Worm (Caenorhabditis elegans): ENCODE measurements around the gene M02G9.4.

DNA sequence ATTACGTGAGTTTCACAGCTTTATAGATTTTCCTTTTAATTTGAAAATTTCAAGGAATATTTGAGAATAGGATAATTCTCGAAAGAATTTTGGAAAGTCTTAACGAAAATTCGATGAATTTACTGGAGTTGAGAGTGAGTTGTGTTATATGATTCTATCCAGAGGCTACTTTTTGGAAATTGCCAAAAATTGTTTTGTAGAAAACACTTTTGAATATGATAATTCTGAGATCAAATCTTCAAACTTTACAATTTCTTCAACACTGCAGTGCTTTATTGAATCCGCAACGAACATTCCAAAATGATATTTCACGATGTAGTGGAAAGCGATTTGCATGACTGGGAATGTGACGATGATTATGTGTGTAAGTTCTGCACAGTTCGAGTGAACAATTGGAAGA is 34.9 kb downstream of the M02G9.4 start, which contains the start of gene C07E3.8:
- TF ChIP-seq flt-1 (GFP tag; IDR thresholded peaks at IDR 0.05) (no peak), cog-1 (tag; optimal IDR thresholded peaks at IDR 0.05) (no peak), ztf-23 (GFP tag; IDR thresholded peaks at IDR 0.05) (no peak), ref-1 (GFP tag; conservative IDR thresholded peaks at IDR 0.05) (no peak), ztf-29 (GFP tag; IDR thresholded peaks at IDR 0.05) (no peak), med-1 (GFP tag; optimal IDR thresholded peaks at IDR 0.05; ENCODE audit: insufficient read depth) (no peak), T22C8.4 (GFP tag; IDR thresholded peaks at IDR 0.05) (no peak), klf-2 (GFP tag; conservative IDR thresholded peaks at IDR 0.05) (no peak), tab-1 (GFP tag; IDR thresholded peaks at IDR 0.05) (no peak)
